Worm (Caenorhabditis elegans): ENCODE measurements around the gene F13H10.5.

ce11 chrIV:10957583-10958229, 33.1 kb upstream of the F13H10.5 start, which contains the start of gene Y69E1A.5:
- no peak for TF ChIP-seq lsy-2 (tag; optimal IDR thresholded peaks at IDR 0.05)
- no peak for TF ChIP-seq elt-1 (tag; optimal IDR thresholded peaks at IDR 0.05)
- no peak for TF ChIP-seq nhr-237 (tag; optimal IDR thresholded peaks at IDR 0.05)
- TF ChIP-seq skn-1 (tag; optimal IDR thresholded peaks at IDR 0.05): no peak
- no peak for TF ChIP-seq nhr-77 (tag; optimal IDR thresholded peaks at IDR 0.05)
- no peak for TF ChIP-seq zag-1 (tag; optimal IDR thresholded peaks at IDR 0.05)
- no peak for TF ChIP-seq unc-62 (GFP tag; optimal IDR thresholded peaks at IDR 0.05)
- TF ChIP-seq nhr-21 (tag; optimal IDR thresholded peaks at IDR 0.05): no peak
- no peak for TF ChIP-seq nhr-23 (tag; optimal IDR thresholded peaks at IDR 0.05)
- TF ChIP-seq ama-1 (optimal IDR thresholded peaks at IDR 0.05): no peak
- TF ChIP-seq fos-1 (tag; optimal IDR thresholded peaks at IDR 0.05): no peak
- no peak for TF ChIP-seq unc-39 (tag; optimal IDR thresholded peaks at IDR 0.05)
- no peak for TF ChIP-seq nhr-12 (tag; optimal IDR thresholded peaks at IDR 0.05)

Measured in whole organism, L2 larva.